Fruit fly (Drosophila melanogaster) whole organism, wandering third instar larva: Measurements from ENCODE around the gene CG33127.
A peak's percentile ranks its signal among the peaks of the same experiment; 100 is the strongest.

Source experiments
- Abd-B ChIP-seq: fragments of >200 bp; optimal IDR thresholded peaks from 2 replicates; lab custom pipeline; 2017; ENCODE audit warnings: missing biosample characterization, missing genetic modification characterization
- CG32264 ChIP-seq: fragments of 200-800 bp; sonication (Bioruptor generic); optimal IDR thresholded peaks from 2 replicates; lab custom pipeline; 2016; ENCODE audit warnings: missing biosample characterization, missing genetic modification characterization
- CG9705 ChIP-seq: fragments of 200-800 bp; sonication (Bioruptor generic); optimal IDR thresholded peaks from 2 replicates; lab custom pipeline; 2018; ENCODE audit warnings: missing biosample characterization, mild to moderate bottlenecking, missing genetic modification characterization
- CrebA ChIP-seq: fragments of 200-800 bp; sonication (Bioruptor generic); optimal IDR thresholded peaks from 2 replicates; lab custom pipeline; 2016; ENCODE audit warnings: missing biosample characterization, mild to moderate bottlenecking, missing genetic modification characterization, borderline replicate concordance
- Dfd ChIP-seq: fragments of >200 bp; optimal IDR thresholded peaks from 2 replicates; lab custom pipeline; 2017; ENCODE audit warnings: missing biosample characterization, missing genetic modification characterization
- Dif ChIP-seq: fragments of 200-275, 200-300 bp; sonication (Bioruptor generic); optimal IDR thresholded peaks from 2 replicates; lab custom pipeline; 2018; ENCODE audit warnings: missing biosample characterization, missing genetic modification characterization; ENCODE audit not compliant: partially characterized antibody
- GATAd ChIP-seq: sonication (Bioruptor generic); optimal IDR thresholded peaks from 2 replicates; lab custom pipeline; 2016; ENCODE audit warnings: missing biosample characterization, missing genetic modification characterization
- HLH106 ChIP-seq: fragments of 200-800 bp; optimal IDR thresholded peaks from 3 replicates; lab custom pipeline; 2019; ENCODE audit warnings: missing biosample characterization, mild to moderate bottlenecking, missing genetic modification characterization, moderate library complexity
- Hnf4 ChIP-seq: fragments of 200-800 bp; sonication (Bioruptor generic); optimal IDR thresholded peaks from 2 replicates; lab custom pipeline; 2016; ENCODE audit warnings: missing biosample characterization, mild to moderate bottlenecking, missing genetic modification characterization
- Hr78 ChIP-seq: fragments of >200 bp; optimal IDR thresholded peaks from 2 replicates; lab custom pipeline; 2017; ENCODE audit warnings: missing biosample characterization, missing genetic modification characterization
- Hr83 ChIP-seq: fragments of 200-300 bp; sonication (Bioruptor generic); optimal IDR thresholded peaks from 2 replicates; lab custom pipeline; 2016; ENCODE audit warnings: missing biosample characterization, mild to moderate bottlenecking, missing genetic modification characterization, moderate library complexity; ENCODE audit not compliant: poor library complexity, severe bottlenecking
- Jra ChIP-seq: sonication (Bioruptor generic); optimal IDR thresholded peaks from 2 replicates; lab custom pipeline; 2016; ENCODE audit warnings: missing biosample characterization, missing genetic modification characterization
- Mio ChIP-seq: sonication (Bioruptor generic); optimal IDR thresholded peaks from 2 replicates; lab custom pipeline; 2016; ENCODE audit warnings: missing biosample characterization, missing genetic modification characterization
- Myc ChIP-seq: fragments of >200 bp; optimal IDR thresholded peaks from 2 replicates; lab custom pipeline; 2017
- N ChIP-seq: fragments of >200 bp; optimal IDR thresholded peaks from 2 replicates; lab custom pipeline; 2018; ENCODE audit warnings: missing biosample characterization, missing external identifiers, missing genetic modification characterization
- OdsH ChIP-seq: fragments of 200-800 bp; sonication (Bioruptor generic); optimal IDR thresholded peaks from 2 replicates; lab custom pipeline; 2016; ENCODE audit warnings: missing biosample characterization, mild to moderate bottlenecking, missing genetic modification characterization
- Rel ChIP-seq, 2 experiments: fragments of 200-800 bp; sonication (Bioruptor generic) in 1 of 2; optimal IDR thresholded peaks; 2 replicates in 1 of 2; 3 replicates in 1 of 2; lab custom pipeline; 2016 to 2019; ENCODE audit warnings: mild to moderate bottlenecking in 2 of 2, missing biosample characterization in 2 of 2, missing genetic modification characterization in 2 of 2, moderate library complexity in 1 of 2
- Sp1 ChIP-seq: fragments of 200-800 bp; sonication (Bioruptor generic); optimal IDR thresholded peaks from 3 replicates; lab custom pipeline; 2019; ENCODE audit warnings: missing biosample characterization, mild to moderate bottlenecking, missing genetic modification characterization, moderate library complexity
- Vsx2 ChIP-seq: fragments of 200-300, 225-300 bp; sonication (Bioruptor generic); optimal IDR thresholded peaks from 2 replicates; lab custom pipeline; 2018; ENCODE audit warnings: missing biosample characterization, missing genetic modification characterization; ENCODE audit not compliant: partially characterized antibody
- br ChIP-seq: fragments of 200-800 bp; sonication (Bioruptor generic); optimal IDR thresholded peaks from 2 replicates; lab custom pipeline; 2016; ENCODE audit warnings: missing biosample characterization, missing genetic modification characterization
- brk ChIP-seq: fragments of 200-800 bp; sonication (Bioruptor generic); optimal IDR thresholded peaks from 2 replicates; lab custom pipeline; 2016; ENCODE audit warnings: missing biosample characterization, mild to moderate bottlenecking, missing genetic modification characterization
- dl ChIP-seq, 2 experiments: fragments of 175-275, 200-275 bp in 1 of 2; fragments of 200-275 bp in 1 of 2; sonication (Bioruptor generic); optimal IDR thresholded peaks; lab custom pipeline; 2018; ENCODE audit warnings: mild to moderate bottlenecking in 2 of 2, missing biosample characterization in 2 of 2, missing genetic modification characterization in 2 of 2, moderate library complexity in 2 of 2; ENCODE audit not compliant: partially characterized antibody in 2 of 2, insufficient read depth in 1 of 2
- dmrt93B ChIP-seq: fragments of 200-800 bp; sonication (Bioruptor generic); optimal IDR thresholded peaks from 2 replicates; lab custom pipeline; 2018; ENCODE audit warnings: missing biosample characterization, mild to moderate bottlenecking, missing genetic modification characterization
- dsf ChIP-seq: sonication (Bioruptor generic); optimal IDR thresholded peaks from 2 replicates; lab custom pipeline; 2016; ENCODE audit warnings: missing biosample characterization, missing genetic modification characterization, borderline replicate concordance
- ey ChIP-seq: fragments of 200-800 bp; sonication (Bioruptor generic); optimal IDR thresholded peaks from 2 replicates; lab custom pipeline; 2016; ENCODE audit warnings: missing biosample characterization, missing genetic modification characterization
- foxo ChIP-seq, 2 experiments: fragments of 200-800 bp; sonication (Bioruptor generic); optimal IDR thresholded peaks; 2 replicates in 1 of 2; 3 replicates in 1 of 2; lab custom pipeline; 2016 to 2017; ENCODE audit warnings: missing biosample characterization in 2 of 2, missing genetic modification characterization in 2 of 2
- fru ChIP-seq: fragments of 200-800 bp; sonication (Bioruptor generic); optimal IDR thresholded peaks from 3 replicates; lab custom pipeline; 2016; ENCODE audit warnings: missing biosample characterization, mild to moderate bottlenecking, missing genetic modification characterization
- h ChIP-seq: fragments of 200-800 bp; sonication (Bioruptor generic); optimal IDR thresholded peaks from 3 replicates; lab custom pipeline; 2016; ENCODE audit warnings: missing biosample characterization, mild to moderate bottlenecking, missing genetic modification characterization
- jim ChIP-seq: fragments of 175-275, 200-325 bp; sonication (Bioruptor generic); optimal IDR thresholded peaks from 2 replicates; lab custom pipeline; 2016; ENCODE audit warnings: missing biosample characterization, mild to moderate bottlenecking, missing genetic modification characterization
- lola ChIP-seq: fragments of >200 bp; optimal IDR thresholded peaks from 2 replicates; lab custom pipeline; 2017; ENCODE audit warnings: missing biosample characterization, missing genetic modification characterization
- pan ChIP-seq: fragments of >200 bp; optimal IDR thresholded peaks from 2 replicates; lab custom pipeline; 2017
- psq ChIP-seq: fragments of 200-800 bp; sonication (Bioruptor generic); optimal IDR thresholded peaks from 3 replicates; lab custom pipeline; 2017; ENCODE audit warnings: missing biosample characterization, mild to moderate bottlenecking, missing genetic modification characterization, moderate library complexity
- rgr ChIP-seq: fragments of 200-800 bp; sonication (Bioruptor generic); optimal IDR thresholded peaks from 3 replicates; lab custom pipeline; 2016; ENCODE audit warnings: missing biosample characterization, mild to moderate bottlenecking, missing genetic modification characterization
- sage ChIP-seq: fragments of 200-800 bp; sonication (Bioruptor generic); optimal IDR thresholded peaks from 2 replicates; lab custom pipeline; 2016; ENCODE audit warnings: missing biosample characterization, mild to moderate bottlenecking, missing genetic modification characterization
- sv ChIP-seq: fragments of 200-800 bp; sonication (Bioruptor generic); optimal IDR thresholded peaks from 3 replicates; lab custom pipeline; 2016; ENCODE audit warnings: missing biosample characterization, missing genetic modification characterization
- tai ChIP-seq: sonication (Bioruptor generic); optimal IDR thresholded peaks from 2 replicates; lab custom pipeline; 2016; ENCODE audit warnings: missing biosample characterization, missing genetic modification characterization
- usp ChIP-seq: fragments of >200 bp; optimal IDR thresholded peaks from 2 replicates; lab custom pipeline; 2017; ENCODE audit warnings: missing biosample characterization, missing genetic modification characterization
- woc ChIP-seq: sonication (Bioruptor generic); optimal IDR thresholded peaks from 2 replicates; lab custom pipeline; 2016; ENCODE audit warnings: missing biosample characterization, mild to moderate bottlenecking, missing genetic modification characterization

Gene CG33127

dm6 chr2L:294452-295362, 27.2 kb upstream of the CG33127 start, which contains the start of the genes U2af38 and Stip1:
TSS of gene U2af38 (minus strand) at chr2L:294681.
TSS of gene Stip1 (plus strand) at chr2L:295122.
- peak; percentile 36 for TF ChIP-seq rgr (GFP tag; lab: Kevin White, UChicago)
- no peak for TF ChIP-seq CrebA
- no peak for TF ChIP-seq dsf (GFP tag; lab: Kevin White, UChicago)
- no peak for TF ChIP-seq Jra (GFP tag; lab: Kevin White, UChicago)
- TF ChIP-seq HLH106 (tag; lab: Kevin White, UChicago) = peak; percentile 14
- no peak for TF ChIP-seq sage (GFP tag; lab: Kevin White, UChicago)
- TF ChIP-seq woc (GFP tag; lab: Kevin White, UChicago) = no peak
- no peak for TF ChIP-seq jim (GFP tag; lab: Kevin White, UChicago)
- TF ChIP-seq Vsx2 (GFP tag; lab: Kevin White, UChicago) = no peak
- TF ChIP-seq Dif (GFP tag; lab: Kevin White, UChicago) = no peak
- no peak for TF ChIP-seq br
- no peak for TF ChIP-seq Dfd (GFP tag; lab: Kevin White, UChicago)
- no peak for TF ChIP-seq Rel (GFP tag; optimal IDR thresholded peaks at IDR 0.05; lab: Kevin White, UChicago)
- TF ChIP-seq Rel (tag; optimal IDR thresholded peaks at IDR 0.05; lab: Kevin White, UChicago) = no peak
- no peak for TF ChIP-seq brk (GFP tag; lab: Kevin White, UChicago)
- TF ChIP-seq psq (GFP tag; lab: Kevin White, UChicago) = no peak
- peak; percentile 29 for TF ChIP-seq Hr83 (GFP tag; lab: Kevin White, UChicago)
- TF ChIP-seq sv (GFP tag; lab: Kevin White, UChicago) = peak; percentile 6
- peak; percentile 28 for TF ChIP-seq Sp1 (GFP tag; lab: Kevin White, UChicago)

- TF ChIP-seq foxo (GFP tag; optimal IDR thresholded peaks at IDR 0.05; lab: Kevin White, UChicago) (peak; percentile 49 to 98), woc (GFP tag; lab: Kevin White, UChicago) (peak; percentile 79), rgr (GFP tag; lab: Kevin White, UChicago) (peak; percentile 95), br (peak; percentile 94), Hr78 (GFP tag; lab: Kevin White, UChicago) (no peak), brk (GFP tag; lab: Kevin White, UChicago) (peak; percentile 76), jim (GFP tag; lab: Kevin White, UChicago) (peak; percentile 92), fru (peak; percentile 92), sage (GFP tag; lab: Kevin White, UChicago) (peak; percentile 71), dmrt93B (GFP tag; lab: Kevin White, UChicago) (peak; percentile 86), GATAd (GFP tag; lab: Kevin White, UChicago) (no peak), h (peak; percentile 90), Hnf4 (GFP tag; lab: Kevin White, UChicago) (peak; percentile 98), CrebA (no peak), Sp1 (GFP tag; lab: Kevin White, UChicago) (peak; percentile 92), CG9705 (peak; percentile 85), Myc (no peak), CG32264 (GFP tag; lab: Kevin White, UChicago) (peak; percentile 91), ey (GFP tag; lab: Kevin White, UChicago) (peak; percentile 92), Dfd (GFP tag; lab: Kevin White, UChicago) (peak; percentile 12), tai (GFP tag; lab: Kevin White, UChicago) (peak; percentile 98), psq (GFP tag; lab: Kevin White, UChicago) (peak; percentile 85), pan (no peak), Mio (GFP tag; lab: Kevin White, UChicago) (peak; percentile 89), lola (GFP tag; lab: Kevin White, UChicago) (no peak), usp (no peak), Dif (GFP tag; lab: Kevin White, UChicago) (peak; percentile 37), dl (GFP tag; optimal IDR thresholded peaks at IDR 0.05; lab: Kevin White, UChicago; ENCODE audit: insufficient read depth in 1 of 2, partially characterized antibody in 2 of 2) (no peak), Abd-B (no peak), N (GFP tag; lab: Kevin White, UChicago) (peak; percentile 16), Rel (GFP tag; optimal IDR thresholded peaks at IDR 0.05; lab: Kevin White, UChicago) (no peak), Rel (tag; optimal IDR thresholded peaks at IDR 0.05; lab: Kevin White, UChicago) (peak; percentile 25), Vsx2 (GFP tag; lab: Kevin White, UChicago) (no peak), sv (GFP tag; lab: Kevin White, UChicago) (peak; percentile 91), Hr83 (GFP tag; lab: Kevin White, UChicago) (peak; percentile 100), Jra (GFP tag; lab: Kevin White, UChicago) (peak; percentile 96), OdsH (GFP tag; lab: Kevin White, UChicago) (peak; percentile 89), dsf (GFP tag; lab: Kevin White, UChicago) (peak; percentile 93), HLH106 (tag; lab: Kevin White, UChicago) (peak; percentile 93)
These were observed 24.2 kb upstream of the CG33127 start, which contains the start of gene Pi3K21B for dm6 chr2L:297480-298284. TSS of gene Pi3K21B (plus strand) at chr2L:297880.
